Fruit fly (Drosophila melanogaster): ENCODE data around the gene Prx6a.
A peak's percentile ranks its signal among the peaks of the same experiment; 100 is the strongest.

Prx6a gene

dm6 chr2L:2904316-2905050 is 26.5 kb upstream of the Prx6a start:
- TF ChIP-seq chinmo (GFP tag; IDR thresholded peaks at IDR 0.05; ENCODE audit: partially characterized antibody) (peak; percentile 71; the same call in 2 of the 4 replicates), lab (GFP tag; optimal IDR thresholded peaks at IDR 0.05) (no peak), Abd-B (GFP tag; optimal IDR thresholded peaks at IDR 0.05) (no peak), CG8281 (tag; optimal IDR thresholded peaks at IDR 0.05) (peak; percentile 16), CG12155 (GFP tag; optimal IDR thresholded peaks at IDR 0.05) (no peak), gsb (GFP tag; IDR thresholded peaks at IDR 0.05) (no peak), sqz (GFP tag; optimal IDR thresholded peaks at IDR 0.05) (no peak), CG42726 (GFP tag; IDR thresholded peaks at IDR 0.05; ENCODE audit: partially characterized antibody) (no peak), danr (GFP tag; IDR thresholded peaks at IDR 0.05) (no peak), CG14667 (GFP tag; IDR thresholded peaks at IDR 0.05) (no peak), disco-r (GFP tag; optimal IDR thresholded peaks at IDR 0.05) (no peak), PHDP (tag; optimal IDR thresholded peaks at IDR 0.05) (no peak), CG3726 (GFP tag; IDR thresholded peaks at IDR 0.05) (no peak), bsh (GFP tag; optimal IDR thresholded peaks at IDR 0.05) (peak in 1 of 2 experiments; percentile 1), CG4617 (GFP tag; optimal IDR thresholded peaks at IDR 0.05; ENCODE audit: borderline replicate concordance) (no peak), croc (GFP tag; conservative IDR thresholded peaks at IDR 0.05) (no peak), Hr78 (GFP tag; optimal IDR thresholded peaks at IDR 0.05) (no peak), NC2α (GFP tag; optimal IDR thresholded peaks at IDR 0.05) (no peak), CG1832 (GFP tag; optimal IDR thresholded peaks at IDR 0.05) (no peak), Dll (GFP tag; IDR thresholded peaks at IDR 0.05; ENCODE audit: partially characterized antibody) (no peak), vfl (GFP tag; optimal IDR thresholded peaks at IDR 0.05) (no peak), B-H2 (GFP tag; optimal IDR thresholded peaks at IDR 0.05) (no peak), psq (GFP tag; optimal IDR thresholded peaks at IDR 0.05) (no peak), CG5245 (GFP tag; optimal IDR thresholded peaks at IDR 0.05) (no peak), CG2712 (tag; optimal IDR thresholded peaks at IDR 0.05) (no peak), HmgZ (tag; optimal IDR thresholded peaks at IDR 0.05) (no peak), crol (GFP tag; IDR thresholded peaks at IDR 0.05) (0 out of 2 replicates have a peak, but pooled peaks have one; percentile 27), CG14441 (GFP tag; IDR thresholded peaks at IDR 0.05) (no peak), peb (GFP tag; IDR thresholded peaks at IDR 0.05) (no peak), cg (GFP tag; optimal IDR thresholded peaks at IDR 0.05) (no peak), sens (GFP tag) (peak; percentile 73), CG10654 (GFP tag; optimal IDR thresholded peaks at IDR 0.05) (no peak), CoRest (tag; optimal IDR thresholded peaks at IDR 0.05) (no peak), CG6854 (GFP tag; optimal IDR thresholded peaks at IDR 0.05) (no peak), tgo (GFP tag; IDR thresholded peaks at IDR 0.05) (no peak), ftz-f1 (GFP tag; optimal IDR thresholded peaks at IDR 0.05) (peak; percentile 32), onecut (GFP tag; IDR thresholded peaks at IDR 0.05) (no peak), CG9727 (GFP tag; optimal IDR thresholded peaks at IDR 0.05) (no peak), Taf1 (GFP tag; IDR thresholded peaks at IDR 0.05) (no peak), CG9609 (GFP tag; optimal IDR thresholded peaks at IDR 0.05) (no peak), bowl (GFP tag; IDR thresholded peaks at IDR 0.05) (no peak), CG6813 (GFP tag; optimal IDR thresholded peaks at IDR 0.05) (peak; percentile 11), CG11504 (tag; optimal IDR thresholded peaks at IDR 0.05) (no peak), fru (optimal IDR thresholded peaks at IDR 0.05) (no peak), CG14014 (GFP tag; IDR thresholded peaks at IDR 0.05) (no peak), CG10462 (GFP tag; optimal IDR thresholded peaks at IDR 0.05) (no peak), CG10543 (GFP tag; optimal IDR thresholded peaks at IDR 0.05) (no peak), Fer3 (tag; optimal IDR thresholded peaks at IDR 0.05) (no peak), CG17328 (GFP tag; IDR thresholded peaks at IDR 0.05) (no peak)
